Worm (Caenorhabditis elegans): Measurements from ENCODE around the gene utp-20.

- TF ChIP-seq unc-39 (tag; optimal IDR thresholded peaks at IDR 0.05): no peak
- TF ChIP-seq R02D3.7 (tag; optimal IDR thresholded peaks at IDR 0.05): no peak
- no peak for TF ChIP-seq lin-13 (GFP tag; optimal IDR thresholded peaks at IDR 0.05)
- no peak for TF ChIP-seq ceh-82 (tag; optimal IDR thresholded peaks at IDR 0.05)
- TF ChIP-seq dmd-4 (tag; optimal IDR thresholded peaks at IDR 0.05): no peak
- TF ChIP-seq lin-39 (tag; optimal IDR thresholded peaks at IDR 0.05): no peak
Measured at ce11 chrII:6497137-6497536, 39.0 kb upstream of the utp-20 start.
